Worm (Caenorhabditis elegans) whole organism, mixed stage, embryonic: ENCODE measurements around the gene C07B5.8.

Source experiments
- elt-3 ChIP-seq: fragments of 150-350 bp; optimal IDR thresholded peaks from 2 replicates; lab custom pipeline; 2014; ENCODE audit warnings: missing biosample characterization, missing genetic modification characterization
- nhr-28 ChIP-seq: fragments of 150-350 bp; optimal IDR thresholded peaks from 2 replicates; lab custom pipeline; 2014; ENCODE audit warnings: missing biosample characterization, missing genetic modification characterization
- sptf-1 ChIP-seq: sonication (generic microtip); optimal IDR thresholded peaks from 2 replicates; lab custom pipeline; 2017; ENCODE audit warnings: mild to moderate bottlenecking, missing genetic modification characterization, moderate library complexity, missing compliant biosample characterization

ce11 chrX:9531640-9532039, 4.9 kb downstream of the C07B5.8 start:
- no peak for TF ChIP-seq sptf-1 (tag; lab: Kevin White, UChicago)
- TF ChIP-seq nhr-28 (tag; lab: Kevin White, UChicago), result no peak
- no peak for TF ChIP-seq elt-3 (tag; lab: Kevin White, UChicago)
